In genomic region chr3L:11788195-11788594, dm6 we compare ENCODE assay signal across 4 fruit fly cellular contexts.
A peak's percentile ranks its signal among the peaks of the same experiment; 100 is the strongest.
TF ChIP-seq lines count a peak whose summit lies in the region.

No protein-coding gene starts in this region.

- no peak for TF ChIP-seq CTCF in whole organism, embryonic (GFP tag; optimal IDR thresholded peaks at IDR 0.05; lab: Kevin White, UChicago)

TF ChIP-seq in whole organism, adult, 20 proteins besides CTCF, POLR2A, EP300 and RAD21:
- no peak for TF ChIP-seq cic (GFP tag; optimal IDR thresholded peaks at IDR 0.05; lab: Kevin White, UChicago)
- TF ChIP-seq pad (GFP tag; optimal IDR thresholded peaks at IDR 0.05; lab: Kevin White, UChicago), result no peak
- TF ChIP-seq Mnt (GFP tag; optimal IDR thresholded peaks at IDR 0.05; lab: Kevin White, UChicago), result no peak
- TF ChIP-seq CG11617 (GFP tag; optimal IDR thresholded peaks at IDR 0.05; lab: Kevin White, UChicago), result peak; percentile 19
- no peak for TF ChIP-seq CG1620 (GFP tag; optimal IDR thresholded peaks at IDR 0.05; lab: Kevin White, UChicago)
- TF ChIP-seq cnc (optimal IDR thresholded peaks at IDR 0.05; lab: Kevin White, UChicago), result no peak
- TF ChIP-seq CG33017 (tag; optimal IDR thresholded peaks at IDR 0.05; lab: Kevin White, UChicago), result no peak
- TF ChIP-seq toe (GFP tag; optimal IDR thresholded peaks at IDR 0.05; lab: Kevin White, UChicago), result no peak
- no peak for TF ChIP-seq CG14711 (tag; optimal IDR thresholded peaks at IDR 0.05; lab: Kevin White, UChicago)
- TF ChIP-seq ovo (GFP tag; optimal IDR thresholded peaks at IDR 0.05; lab: Kevin White, UChicago), result peak; percentile 50
- TF ChIP-seq tj (GFP tag; optimal IDR thresholded peaks at IDR 0.05; lab: Kevin White, UChicago), result no peak
- no peak for TF ChIP-seq Clk (GFP tag; optimal IDR thresholded peaks at IDR 0.05; lab: Kevin White, UChicago)
- peak; percentile 42 for TF ChIP-seq CG12768 (GFP tag; optimal IDR thresholded peaks at IDR 0.05; lab: Kevin White, UChicago)
- no peak for TF ChIP-seq bab1 (GFP tag; optimal IDR thresholded peaks at IDR 0.05; lab: Kevin White, UChicago)
- TF ChIP-seq kay (GFP tag; lab: Kevin White, UChicago; ENCODE audit: borderline replicate concordance), result no peak
- no peak for TF ChIP-seq CG5204 (GFP tag; optimal IDR thresholded peaks at IDR 0.05; lab: Kevin White, UChicago)
- TF ChIP-seq CG7045 (GFP tag; optimal IDR thresholded peaks at IDR 0.05; lab: Kevin White, UChicago), result peak; percentile 39
- TF ChIP-seq Hr96 (GFP tag; optimal IDR thresholded peaks at IDR 0.05; lab: Kevin White, UChicago), result peak; percentile 7
- TF ChIP-seq Crg-1 (GFP tag; optimal IDR thresholded peaks at IDR 0.05; lab: Kevin White, UChicago), result no peak
- TF ChIP-seq CG7101 (tag; optimal IDR thresholded peaks at IDR 0.05; lab: Kevin White, UChicago), result peak; percentile 23

TF ChIP-seq in whole organism, embryonic, 481 proteins besides CTCF, POLR2A, EP300 and RAD21 (continues in another document):
- TF ChIP-seq Atf6 (GFP tag; IDR thresholded peaks at IDR 0.05; lab: Robert Waterston, UW), result peak; percentile 40; the same call in 1 of the 2 replicates
- no peak for TF ChIP-seq zen (tag; optimal IDR thresholded peaks at IDR 0.05; lab: Kevin White, UChicago)
- TF ChIP-seq lov (optimal IDR thresholded peaks at IDR 0.05; lab: Kevin White, UChicago), result no peak
- no peak for TF ChIP-seq lov (GFP tag; IDR thresholded peaks at IDR 0.05; lab: Robert Waterston, UW)
- TF ChIP-seq sim (GFP tag; IDR thresholded peaks at IDR 0.05; lab: Robert Waterston, UW), result no peak
- 0 out of 2 replicates have a peak, but pooled peaks have one; percentile 40 for TF ChIP-seq rib (GFP tag; IDR thresholded peaks at IDR 0.05; lab: Robert Waterston, UW)
- TF ChIP-seq sug (tag; optimal IDR thresholded peaks at IDR 0.05; lab: Kevin White, UChicago), result peak; percentile 64
- no peak for TF ChIP-seq MESR4 (GFP tag; optimal IDR thresholded peaks at IDR 0.05; lab: Kevin White, UChicago)
- peak; percentile 54 for TF ChIP-seq CG6813 (GFP tag; optimal IDR thresholded peaks at IDR 0.05; lab: Kevin White, UChicago)
- no peak for TF ChIP-seq Nf-YC (tag; optimal IDR thresholded peaks at IDR 0.05; lab: Kevin White, UChicago)
- peak; percentile 23 for TF ChIP-seq CG13296 (GFP tag; optimal IDR thresholded peaks at IDR 0.05; lab: Kevin White, UChicago)
- TF ChIP-seq Aef1 (GFP tag; IDR thresholded peaks at IDR 0.05; lab: Robert Waterston, UW), result no peak
- no peak for TF ChIP-seq CG13624 (GFP tag; optimal IDR thresholded peaks at IDR 0.05; lab: Kevin White, UChicago)
- TF ChIP-seq CG10543 (GFP tag; optimal IDR thresholded peaks at IDR 0.05; lab: Kevin White, UChicago), result peak; percentile 52
- TF ChIP-seq hkb (optimal IDR thresholded peaks at IDR 0.05; lab: Kevin White, UChicago), result no peak
- TF ChIP-seq hkb (GFP tag; IDR thresholded peaks at IDR 0.05; lab: Robert Waterston, UW), result peak; percentile 13; the same call in 1 of the 2 replicates
- TF ChIP-seq CG14050 (GFP tag; IDR thresholded peaks at IDR 0.05; lab: Robert Waterston, UW), result no peak
- TF ChIP-seq Oaz (GFP tag; IDR thresholded peaks at IDR 0.05; lab: Robert Waterston, UW), result no peak
- TF ChIP-seq gro (GFP tag; optimal IDR thresholded peaks at IDR 0.05; lab: Kevin White, UChicago), result peak; percentile 27
- TF ChIP-seq ATbp (GFP tag; optimal IDR thresholded peaks at IDR 0.05; lab: Kevin White, UChicago), result peak; percentile 33
- peak; percentile 36 for TF ChIP-seq CG15514 (GFP tag; optimal IDR thresholded peaks at IDR 0.05; lab: Kevin White, UChicago)
- 0 out of 4 replicates have a peak, but pooled peaks have one; percentile 27 for TF ChIP-seq chinmo (GFP tag; IDR thresholded peaks at IDR 0.05; lab: Robert Waterston, UW; ENCODE audit: partially characterized antibody)
- TF ChIP-seq CG18599 (GFP tag; optimal IDR thresholded peaks at IDR 0.05; lab: Kevin White, UChicago), result peak; percentile 47
- TF ChIP-seq Med (GFP tag; lab: Kevin White, UChicago), result peak; percentile 23
- TF ChIP-seq NC2β (GFP tag; optimal IDR thresholded peaks at IDR 0.05; lab: Kevin White, UChicago), result no peak

TF ChIP-seq in whole organism, prepupa, 60 proteins besides CTCF, POLR2A, EP300 and RAD21:
- TF ChIP-seq Sox14 (GFP tag; optimal IDR thresholded peaks at IDR 0.05; lab: Kevin White, UChicago) (peak; percentile 4), CG6792 (GFP tag; optimal IDR thresholded peaks at IDR 0.05; lab: Kevin White, UChicago) (peak; percentile 25), net (GFP tag; optimal IDR thresholded peaks at IDR 0.05; lab: Kevin White, UChicago) (no peak), CG6808 (GFP tag; optimal IDR thresholded peaks at IDR 0.05; lab: Kevin White, UChicago) (no peak), fd85E (GFP tag; optimal IDR thresholded peaks at IDR 0.05; lab: Kevin White, UChicago) (no peak), CG6163 (GFP tag; IDR thresholded peaks at IDR 0.05; lab: Robert Waterston, UW) (0 out of 3 replicates have a peak, but pooled peaks have one; percentile 12), esn (GFP tag; optimal IDR thresholded peaks at IDR 0.05; lab: Kevin White, UChicago) (peak; percentile 38), Eip93F (GFP tag; optimal IDR thresholded peaks at IDR 0.05; lab: Kevin White, UChicago) (peak; percentile 52), vri (GFP tag; optimal IDR thresholded peaks at IDR 0.05; lab: Kevin White, UChicago) (peak; percentile 81), Eip75B (GFP tag; optimal IDR thresholded peaks at IDR 0.05; lab: Kevin White, UChicago) (no peak), CG10631 (GFP tag; optimal IDR thresholded peaks at IDR 0.05; lab: Kevin White, UChicago) (peak; percentile 1)

TF ChIP-seq in whole organism, wandering third instar larva, 38 proteins besides CTCF, POLR2A, EP300 and RAD21:
- TF ChIP-seq jim (GFP tag; optimal IDR thresholded peaks at IDR 0.05; lab: Kevin White, UChicago) (no peak), rgr (GFP tag; optimal IDR thresholded peaks at IDR 0.05; lab: Kevin White, UChicago) (peak; percentile 54), woc (GFP tag; optimal IDR thresholded peaks at IDR 0.05; lab: Kevin White, UChicago) (no peak), CG32264 (GFP tag; optimal IDR thresholded peaks at IDR 0.05; lab: Kevin White, UChicago) (no peak), sv (GFP tag; optimal IDR thresholded peaks at IDR 0.05; lab: Kevin White, UChicago) (no peak), Sp1 (GFP tag; optimal IDR thresholded peaks at IDR 0.05; lab: Kevin White, UChicago) (no peak), CG9705 (GFP tag; optimal IDR thresholded peaks at IDR 0.05; lab: Kevin White, UChicago) (no peak), Mio (GFP tag; optimal IDR thresholded peaks at IDR 0.05; lab: Kevin White, UChicago) (no peak), Rel (GFP tag; optimal IDR thresholded peaks at IDR 0.05; lab: Kevin White, UChicago) (peak; percentile 10), Rel (tag; optimal IDR thresholded peaks at IDR 0.05; lab: Kevin White, UChicago) (peak; percentile 85), Hnf4 (GFP tag; optimal IDR thresholded peaks at IDR 0.05; lab: Kevin White, UChicago) (no peak), br (GFP tag; optimal IDR thresholded peaks at IDR 0.05; lab: Kevin White, UChicago) (peak; percentile 44), OdsH (GFP tag; optimal IDR thresholded peaks at IDR 0.05; lab: Kevin White, UChicago) (peak; percentile 25), h (GFP tag; optimal IDR thresholded peaks at IDR 0.05; lab: Kevin White, UChicago) (peak; percentile 40), fru (GFP tag; optimal IDR thresholded peaks at IDR 0.05; lab: Kevin White, UChicago) (no peak), Hr78 (GFP tag; optimal IDR thresholded peaks at IDR 0.05; lab: Kevin White, UChicago) (no peak), dl (GFP tag; optimal IDR thresholded peaks at IDR 0.05; lab: Kevin White, UChicago; ENCODE audit: insufficient read depth in 1 of 2, partially characterized antibody in 2 of 2) (no peak), Hr83 (GFP tag; optimal IDR thresholded peaks at IDR 0.05; lab: Kevin White, UChicago; ENCODE audit: poor library complexity, severe bottlenecking) (peak; percentile 62), Vsx2 (GFP tag; optimal IDR thresholded peaks at IDR 0.05; lab: Kevin White, UChicago; ENCODE audit: partially characterized antibody) (no peak), Myc (optimal IDR thresholded peaks at IDR 0.05; lab: Kevin White, UChicago) (no peak), foxo (GFP tag; optimal IDR thresholded peaks at IDR 0.05; lab: Kevin White, UChicago) (peak in 1 of 2 experiments; percentile 8), psq (GFP tag; optimal IDR thresholded peaks at IDR 0.05; lab: Kevin White, UChicago) (peak; percentile 48), dsf (GFP tag; optimal IDR thresholded peaks at IDR 0.05; lab: Kevin White, UChicago; ENCODE audit: borderline replicate concordance) (no peak), pan (optimal IDR thresholded peaks at IDR 0.05; lab: Kevin White, UChicago) (no peak)
